Worm (Caenorhabditis elegans) whole organism, early embryonic: ENCODE results near the gene Y105C5B.1413.

Source experiments
- ama-1 ChIP-seq: fragments of 150-350 bp; optimal IDR thresholded peaks from 2 replicates; lab custom pipeline; 2014
- hmg-4 ChIP-seq: fragments of 200-800 bp; sonication (Bioruptor generic); optimal IDR thresholded peaks from 2 replicates; lab custom pipeline; 2018; ENCODE audit warnings: mild to moderate bottlenecking, missing genetic modification characterization, missing compliant biosample characterization

DNA sequence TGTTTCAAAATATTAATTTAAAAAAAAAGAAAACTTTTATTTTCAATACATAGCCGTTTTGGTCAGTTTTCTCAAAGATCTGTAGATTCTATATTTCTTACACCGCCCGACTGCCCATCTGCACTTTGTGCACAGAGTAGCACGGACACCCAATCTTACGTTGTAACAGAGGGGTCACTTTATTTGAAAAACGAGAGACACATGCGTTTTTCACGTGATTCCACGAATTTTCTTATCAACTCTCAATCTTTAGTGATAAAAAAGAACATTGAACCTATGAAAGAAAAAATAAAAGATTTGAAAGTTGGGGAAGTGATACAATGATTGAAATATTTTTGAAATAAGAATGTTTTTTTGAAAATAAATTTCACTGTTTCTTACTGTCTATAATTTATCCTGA lies 13.1 kb downstream of the Y105C5B.1413 start:
- TF ChIP-seq hmg-4 (GFP tag; lab: Kevin White, UChicago) = no peak
- no peak for TF ChIP-seq ama-1 (lab: Kevin White, UChicago)
